Fruit fly (Drosophila melanogaster): ENCODE results near the gene tws.

dm6 chr3R:10083077-10083476 lies 56.5 kb downstream of the tws start:
- TF ChIP-seq CTCF (optimal IDR thresholded peaks at IDR 0.05) (no peak), CG8478 (optimal IDR thresholded peaks at IDR 0.05) (no peak)
